Worm (Caenorhabditis elegans) whole organism, early embryonic: Measurements from ENCODE around the gene cul-4.

Experiments
- B0310.2 ChIP-seq: sonication (generic microtip); optimal IDR thresholded peaks from 2 replicates; lab custom pipeline; 2016; ENCODE audit warnings: mild to moderate bottlenecking, missing genetic modification characterization, missing compliant biosample characterization
- ama-1 ChIP-seq: fragments of 150-350 bp; optimal IDR thresholded peaks from 2 replicates; lab custom pipeline; 2014
- flt-1 ChIP-seq: fragments of 200-800 bp; sonication (Bioruptor generic); IDR thresholded peaks from 2 replicates; pipeline ENCODE4 v1.3.6; 2022; ENCODE audit warnings: missing genetic modification characterization, missing compliant biosample characterization
- pes-1 ChIP-seq: fragments of 200-800 bp; sonication (Bioruptor generic); IDR thresholded peaks from 2 replicates; pipeline ENCODE4 v1.3.6; 2022; ENCODE audit warnings: missing genetic modification reagents, missing genetic modification characterization, missing compliant biosample characterization
- scrt-1 ChIP-seq: fragments of 200-800 bp; sonication (Bioruptor generic); IDR thresholded peaks from 2 replicates; pipeline ENCODE4 v1.3.6; 2022; ENCODE audit warnings: missing genetic modification characterization, missing compliant biosample characterization
- sea-1 ChIP-seq: fragments of 200-800 bp; sonication (Bioruptor generic); conservative IDR thresholded peaks from 2 replicates; pipeline ENCODE4 v1.3.6; 2022; ENCODE audit warnings: missing genetic modification characterization, missing compliant biosample characterization

DNA sequence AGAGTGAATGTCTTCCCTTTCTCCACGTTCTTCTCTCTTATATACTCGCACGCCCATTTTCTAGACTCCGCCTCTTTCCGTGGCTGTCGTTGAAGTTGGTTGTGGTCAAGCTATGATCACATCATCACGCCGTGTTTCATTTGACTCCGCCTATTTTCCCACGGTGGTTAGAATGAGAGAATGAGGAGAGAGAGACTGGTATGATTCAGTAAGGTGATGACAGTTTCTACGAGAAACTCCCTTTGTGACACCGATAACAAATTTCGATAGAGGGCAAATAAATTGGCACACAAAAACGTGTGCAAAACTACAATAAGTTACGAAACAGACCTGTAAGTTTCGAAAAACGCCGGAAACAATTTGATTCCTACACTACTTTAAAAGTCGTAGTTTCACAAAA lies 21.3 kb upstream of the cul-4 start:
- TF ChIP-seq B0310.2 (tag; lab: Kevin White, UChicago) (no peak), ama-1 (no peak), sea-1 (GFP tag; lab: Robert Waterston, UW) (no peak), flt-1 (no peak), scrt-1 (GFP tag; lab: Robert Waterston, UW) (no peak), pes-1 (GFP tag; lab: Robert Waterston, UW) (no peak)
